Worm (Caenorhabditis elegans) whole organism, late embryonic: ENCODE results near the gene C18E9.7.

Experiments used
- ceh-24 ChIP-seq: sonication (generic microtip); optimal IDR thresholded peaks from 2 replicates; lab custom pipeline; 2016; ENCODE audit warnings: mild to moderate bottlenecking, missing genetic modification characterization, missing compliant biosample characterization
- ceh-31 ChIP-seq: sonication (generic microtip); optimal IDR thresholded peaks from 2 replicates; lab custom pipeline; 2016; ENCODE audit warnings: missing genetic modification characterization, missing compliant biosample characterization
- ceh-9 ChIP-seq: sonication (generic microtip); optimal IDR thresholded peaks from 2 replicates; lab custom pipeline; 2016; ENCODE audit warnings: mild to moderate bottlenecking, missing genetic modification characterization, inconsistent platforms, missing compliant biosample characterization
- pha-4 ChIP-seq: fragments of 150-350 bp; optimal IDR thresholded peaks from 2 replicates; lab custom pipeline; 2018; ENCODE audit warnings: missing biosample characterization, missing genetic modification reagents, missing genetic modification characterization
- pqm-1 ChIP-seq: sonication (generic microtip); optimal IDR thresholded peaks from 2 replicates; lab custom pipeline; 2016; ENCODE audit warnings: missing genetic modification characterization, missing compliant biosample characterization
- sox-4 ChIP-seq: sonication (generic microtip); optimal IDR thresholded peaks from 2 replicates; lab custom pipeline; 2017; ENCODE audit warnings: mild to moderate bottlenecking, missing genetic modification characterization, inconsistent platforms, missing compliant biosample characterization
- ttx-3 ChIP-seq: sonication (generic microtip); optimal IDR thresholded peaks from 2 replicates; lab custom pipeline; 2016; ENCODE audit warnings: missing genetic modification reagents, missing genetic modification characterization, missing compliant biosample characterization
- unc-86 ChIP-seq: sonication (generic microtip); optimal IDR thresholded peaks from 2 replicates; lab custom pipeline; 2016; ENCODE audit warnings: missing genetic modification characterization, missing compliant biosample characterization

DNA sequence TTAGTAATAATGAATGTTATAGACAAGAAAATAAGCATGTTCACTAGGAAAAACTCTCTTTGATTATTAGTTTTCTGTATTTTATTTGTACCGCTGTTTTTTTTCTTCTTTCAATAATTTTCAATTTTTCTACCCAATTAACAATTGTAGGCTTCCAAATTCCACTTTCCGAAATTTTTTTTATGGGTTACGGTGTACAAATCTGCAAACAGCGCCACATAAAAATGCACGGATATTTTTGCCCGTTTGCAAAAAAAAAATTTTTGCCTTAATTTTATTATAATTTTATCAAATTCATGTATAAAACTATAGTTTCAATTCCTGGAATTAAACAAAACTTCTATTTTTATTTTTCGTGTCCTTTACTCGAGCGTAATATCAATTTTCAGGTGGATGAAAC, 10.2 kb upstream of the C18E9.7 start, which contains the start of gene ooc-5:
- no peak for TF ChIP-seq unc-86
- no peak for TF ChIP-seq ceh-9 (tag; lab: Kevin White, UChicago)
- TF ChIP-seq pha-4 (tag; lab: Kevin White, UChicago), result no peak
- no peak for TF ChIP-seq ttx-3 (tag; lab: Kevin White, UChicago)
- no peak for TF ChIP-seq ceh-31 (tag; lab: Kevin White, UChicago)
- no peak for TF ChIP-seq pqm-1 (tag; lab: Kevin White, UChicago)
- TF ChIP-seq ceh-24, result no peak
- TF ChIP-seq sox-4 (tag; lab: Kevin White, UChicago), result no peak
